Worm (Caenorhabditis elegans) whole organism, late embryonic: ENCODE measurements around the gene C35D10.5.
A peak's percentile ranks its signal among the peaks of the same experiment; 100 is the strongest.

ENCODE experiments used
- C08G9.2 ChIP-seq: sonication (generic microtip); optimal IDR thresholded peaks from 2 replicates; lab custom pipeline; 2016; ENCODE audit warnings: mild to moderate bottlenecking, missing genetic modification characterization, moderate library complexity, missing compliant biosample characterization
- F13H6.1 ChIP-seq: sonication (generic microtip); optimal IDR thresholded peaks from 2 replicates; lab custom pipeline; 2016; ENCODE audit warnings: missing genetic modification characterization, missing compliant biosample characterization
- K02D7.2 ChIP-seq: sonication (generic microtip); optimal IDR thresholded peaks from 2 replicates; lab custom pipeline; 2017; ENCODE audit warnings: mild to moderate bottlenecking, missing genetic modification characterization, missing compliant biosample characterization
- K09A11.1 ChIP-seq: sonication (generic microtip); optimal IDR thresholded peaks from 2 replicates; lab custom pipeline; 2017; ENCODE audit warnings: antibody characterized with exemption, mild to moderate bottlenecking, missing genetic modification characterization, missing compliant biosample characterization; ENCODE audit not compliant: insufficient read depth
- T23F11.4 ChIP-seq: fragments of 200-800 bp; sonication (Bioruptor generic); optimal IDR thresholded peaks from 2 replicates; lab custom pipeline; 2018; ENCODE audit warnings: mild to moderate bottlenecking, missing genetic modification characterization, missing compliant biosample characterization
- ahr-1 ChIP-seq: sonication (generic microtip); optimal IDR thresholded peaks from 2 replicates; lab custom pipeline; 2016; ENCODE audit warnings: missing genetic modification characterization, missing compliant biosample characterization
- ama-1 ChIP-seq: fragments of 150-350 bp; optimal IDR thresholded peaks from 2 replicates; lab custom pipeline; 2014
- ceh-14 ChIP-seq: sonication (generic microtip); optimal IDR thresholded peaks from 2 replicates; lab custom pipeline; 2016; ENCODE audit warnings: missing genotype, missing genetic modification characterization, missing compliant biosample characterization
- ceh-19 ChIP-seq: fragments of 200-800 bp; sonication (Bioruptor generic); optimal IDR thresholded peaks from 2 replicates; lab custom pipeline; 2018; ENCODE audit warnings: mild to moderate bottlenecking, missing genetic modification characterization, missing compliant biosample characterization
- ceh-2 ChIP-seq: sonication (generic microtip); optimal IDR thresholded peaks from 2 replicates; lab custom pipeline; 2016; ENCODE audit warnings: missing genotype, missing genetic modification characterization, missing compliant biosample characterization
- ceh-24 ChIP-seq: sonication (generic microtip); optimal IDR thresholded peaks from 2 replicates; lab custom pipeline; 2016; ENCODE audit warnings: mild to moderate bottlenecking, missing genetic modification characterization, missing compliant biosample characterization
- ceh-30 ChIP-seq: fragments of 150-350 bp; optimal IDR thresholded peaks from 2 replicates; lab custom pipeline; 2014; ENCODE audit warnings: missing biosample characterization, missing genetic modification characterization
- ceh-31 ChIP-seq: sonication (generic microtip); optimal IDR thresholded peaks from 2 replicates; lab custom pipeline; 2016; ENCODE audit warnings: missing genetic modification characterization, missing compliant biosample characterization
- ceh-45 ChIP-seq: fragments of 200-800 bp; sonication (Bioruptor generic); IDR thresholded peaks from 2 replicates; pipeline ENCODE4 v1.3.6; 2022; ENCODE audit warnings: missing genetic modification reagents, missing genetic modification characterization, missing compliant biosample characterization
- ceh-48 ChIP-seq: sonication (generic microtip); optimal IDR thresholded peaks from 2 replicates; lab custom pipeline; 2016; ENCODE audit warnings: missing genetic modification characterization, inconsistent platforms, missing compliant biosample characterization
- ceh-6 ChIP-seq: fragments of 200-800 bp; sonication (Bioruptor generic); optimal IDR thresholded peaks from 2 replicates; lab custom pipeline; 2018; ENCODE audit warnings: mild to moderate bottlenecking, missing genetic modification characterization, missing compliant biosample characterization
- che-1 ChIP-seq: sonication (generic microtip); optimal IDR thresholded peaks from 2 replicates; lab custom pipeline; 2016; ENCODE audit warnings: mild to moderate bottlenecking, missing genetic modification characterization, missing compliant biosample characterization
- dmd-4 ChIP-seq: sonication (generic microtip); optimal IDR thresholded peaks from 2 replicates; lab custom pipeline; 2016; ENCODE audit warnings: borderline replicate concordance, missing genetic modification characterization, missing compliant biosample characterization
- dve-1 ChIP-seq: sonication (generic microtip); optimal IDR thresholded peaks from 2 replicates; lab custom pipeline; 2017; ENCODE audit warnings: antibody characterized with exemption, mild to moderate bottlenecking, missing genetic modification characterization, missing compliant biosample characterization
- elt-2 ChIP-seq: sonication (generic microtip); optimal IDR thresholded peaks from 2 replicates; lab custom pipeline; 2016; ENCODE audit warnings: missing genetic modification reagents, missing genetic modification characterization, missing compliant biosample characterization
- elt-4 ChIP-seq: sonication (generic microtip); optimal IDR thresholded peaks from 2 replicates; lab custom pipeline; 2016; ENCODE audit warnings: missing genetic modification characterization, missing compliant biosample characterization
- ets-4 ChIP-seq: sonication (generic microtip); optimal IDR thresholded peaks from 2 replicates; lab custom pipeline; 2016; ENCODE audit warnings: missing genetic modification characterization, missing compliant biosample characterization
- eyg-1 ChIP-seq: sonication (generic microtip); optimal IDR thresholded peaks from 2 replicates; lab custom pipeline; 2016; ENCODE audit warnings: missing genotype, missing genetic modification characterization, missing compliant biosample characterization
- fax-1 ChIP-seq: sonication (generic microtip); optimal IDR thresholded peaks from 2 replicates; lab custom pipeline; 2016; ENCODE audit warnings: missing genotype, missing genetic modification characterization, missing compliant biosample characterization
- fkh-10 ChIP-seq: fragments of 150-350 bp; optimal IDR thresholded peaks from 2 replicates; lab custom pipeline; 2014; ENCODE audit warnings: missing biosample characterization, missing genetic modification reagents, missing genetic modification characterization
- fkh-6 ChIP-seq: sonication (generic microtip); optimal IDR thresholded peaks from 2 replicates; lab custom pipeline; 2016; ENCODE audit warnings: missing genetic modification characterization, missing compliant biosample characterization
- gmeb-2 ChIP-seq: sonication (generic microtip); optimal IDR thresholded peaks from 2 replicates; lab custom pipeline; 2016; ENCODE audit warnings: missing genetic modification characterization, inconsistent platforms, missing compliant biosample characterization
- hlh-13 ChIP-seq: fragments of 200-800 bp; sonication (Bioruptor generic); optimal IDR thresholded peaks from 2 replicates; lab custom pipeline; 2018; ENCODE audit warnings: mild to moderate bottlenecking, missing genetic modification characterization, missing compliant biosample characterization
- hlh-30 ChIP-seq: sonication (generic microtip); optimal IDR thresholded peaks from 2 replicates; lab custom pipeline; 2017; ENCODE audit warnings: antibody characterized with exemption, missing genetic modification characterization, missing compliant biosample characterization; ENCODE audit not compliant: insufficient read depth
- hlh-6 ChIP-seq: sonication (generic microtip); optimal IDR thresholded peaks from 2 replicates; lab custom pipeline; 2016; ENCODE audit warnings: missing genotype, missing genetic modification characterization, missing compliant biosample characterization
- hlh-8 ChIP-seq: sonication (generic microtip); optimal IDR thresholded peaks from 2 replicates; lab custom pipeline; 2016; ENCODE audit warnings: missing genotype, missing genetic modification characterization, missing compliant biosample characterization
- lim-6 ChIP-seq: sonication (generic microtip); optimal IDR thresholded peaks from 2 replicates; lab custom pipeline; 2016; ENCODE audit warnings: missing genetic modification characterization, missing compliant biosample characterization
- madf-2 ChIP-seq: sonication (generic microtip); optimal IDR thresholded peaks from 2 replicates; lab custom pipeline; 2017; ENCODE audit warnings: missing genetic modification characterization, missing compliant biosample characterization
- mec-3 ChIP-seq: sonication (generic microtip); optimal IDR thresholded peaks from 2 replicates; lab custom pipeline; 2016; ENCODE audit warnings: borderline replicate concordance, missing genetic modification characterization, missing compliant biosample characterization
- nfya-1 ChIP-seq: sonication (generic microtip); optimal IDR thresholded peaks from 2 replicates; lab custom pipeline; 2017; ENCODE audit warnings: missing genetic modification characterization, mild to moderate bottlenecking, missing compliant biosample characterization, antibody characterized with exemption, moderate library complexity
- nhr-11 ChIP-seq: fragments of 150-350 bp; optimal IDR thresholded peaks from 2 replicates; lab custom pipeline; 2014; ENCODE audit warnings: missing biosample characterization, missing genetic modification characterization
- nhr-232 ChIP-seq: sonication (generic microtip); optimal IDR thresholded peaks from 2 replicates; lab custom pipeline; 2016; ENCODE audit warnings: missing genetic modification characterization, missing compliant biosample characterization
- pat-9 ChIP-seq: fragments of 200-800 bp; sonication (Bioruptor generic); optimal IDR thresholded peaks from 2 replicates; lab custom pipeline; 2018; ENCODE audit warnings: mild to moderate bottlenecking, missing genetic modification characterization, moderate library complexity, missing compliant biosample characterization
- pax-1 ChIP-seq: fragments of 150-350 bp; optimal IDR thresholded peaks from 2 replicates; lab custom pipeline; 2014; ENCODE audit warnings: missing biosample characterization, missing genetic modification characterization
- pha-4 ChIP-seq: fragments of 150-350 bp; optimal IDR thresholded peaks from 2 replicates; lab custom pipeline; 2018; ENCODE audit warnings: missing biosample characterization, missing genetic modification reagents, missing genetic modification characterization
- pqm-1 ChIP-seq: sonication (generic microtip); optimal IDR thresholded peaks from 2 replicates; lab custom pipeline; 2016; ENCODE audit warnings: missing genetic modification characterization, missing compliant biosample characterization
- sdc-2 ChIP-seq: sonication (generic microtip); optimal IDR thresholded peaks from 2 replicates; lab custom pipeline; 2016; ENCODE audit warnings: missing genotype, missing genetic modification characterization, missing compliant biosample characterization
- sox-2 ChIP-seq: fragments of 200-800 bp; sonication (Bioruptor generic); IDR thresholded peaks from 2 replicates; pipeline ENCODE4 v1.3.6; 2022; ENCODE audit warnings: missing genetic modification reagents, missing genetic modification characterization, missing compliant biosample characterization
- sox-4 ChIP-seq: sonication (generic microtip); optimal IDR thresholded peaks from 2 replicates; lab custom pipeline; 2017; ENCODE audit warnings: mild to moderate bottlenecking, missing genetic modification characterization, inconsistent platforms, missing compliant biosample characterization
- syd-9 ChIP-seq: sonication (generic microtip); optimal IDR thresholded peaks from 2 replicates; lab custom pipeline; 2016; ENCODE audit warnings: mild to moderate bottlenecking, missing genetic modification characterization, moderate library complexity, missing compliant biosample characterization
- tbx-7 ChIP-seq: sonication (generic microtip); optimal IDR thresholded peaks from 2 replicates; lab custom pipeline; 2016; ENCODE audit warnings: missing genotype, missing genetic modification characterization, missing compliant biosample characterization
- unc-3 ChIP-seq, 2 experiments: fragments of 200-800 bp in 1 of 2; sonication (Bioruptor generic) in 1 of 2; sonication (generic microtip) in 1 of 2; conservative IDR thresholded peaks in 1 of 2; optimal IDR thresholded peaks in 1 of 2; 2 replicates each; pipeline versions ENCODE4 v1.3.6 to Lab custom; 2016 to 2022; ENCODE audit warnings: missing compliant biosample characterization in 2 of 2, missing genetic modification characterization in 2 of 2, missing genetic modification reagents in 1 of 2
- unc-42 ChIP-seq: sonication (generic microtip); optimal IDR thresholded peaks from 2 replicates; lab custom pipeline; 2016; ENCODE audit warnings: missing genotype, missing genetic modification characterization, missing compliant biosample characterization
- unc-86 ChIP-seq: sonication (generic microtip); optimal IDR thresholded peaks from 2 replicates; lab custom pipeline; 2016; ENCODE audit warnings: missing genetic modification characterization, missing compliant biosample characterization
- zip-5 ChIP-seq: sonication (generic microtip); optimal IDR thresholded peaks from 2 replicates; lab custom pipeline; 2016; ENCODE audit warnings: missing genetic modification characterization, missing compliant biosample characterization

Gene C35D10.5

DNA sequence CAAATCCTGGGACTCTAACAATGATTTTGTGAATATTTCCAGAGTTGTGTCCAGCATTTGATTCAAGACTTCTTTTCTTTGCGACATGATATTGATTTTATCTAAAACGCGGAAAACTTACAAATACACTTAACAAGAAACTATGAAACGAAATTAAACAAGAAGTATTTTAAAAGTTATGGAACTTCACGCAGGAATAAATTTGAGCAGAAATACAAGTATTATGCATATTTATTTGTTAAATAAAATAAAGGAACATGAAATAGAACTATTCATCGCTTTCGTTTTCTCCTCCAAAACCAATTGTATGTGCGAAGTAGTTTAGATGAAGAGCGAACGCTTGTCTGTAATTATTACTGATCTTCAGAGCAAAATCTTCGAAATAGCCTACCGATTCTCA lies 41.6 kb downstream of the C35D10.5 start, which contains the start of gene kbp-2:
TSS of gene kbp-2 (minus strand) at position 101 of the 400 bp plus-strand sequence.
- TF ChIP-seq fax-1: no peak
- TF ChIP-seq eyg-1 (tag; lab: Kevin White, UChicago): no peak
- no peak for TF ChIP-seq pax-1 (tag; lab: Kevin White, UChicago)
- no peak for TF ChIP-seq elt-4 (tag; lab: Kevin White, UChicago)
- TF ChIP-seq F13H6.1: no peak
- no peak for TF ChIP-seq lim-6 (tag; lab: Kevin White, UChicago)

ce11 chrIII:4905405-4905804 lies 43.3 kb downstream of the C35D10.5 start, which contains the start of gene F26F4.8:
Gene F26F4.8, minus strand, starts transcription at chrIII:4905473.
- TF ChIP-seq unc-86 (tag; lab: Kevin White, UChicago): peak; percentile 10
- no peak for TF ChIP-seq nhr-11 (tag; lab: Kevin White, UChicago)
- peak; percentile 7 for TF ChIP-seq eyg-1 (tag; lab: Kevin White, UChicago)
- TF ChIP-seq F13H6.1: peak; percentile 37
- TF ChIP-seq mec-3: peak; percentile 79
- TF ChIP-seq elt-4 (tag; lab: Kevin White, UChicago): no peak
- TF ChIP-seq ceh-6: no peak
- peak; percentile 75 for TF ChIP-seq zip-5 (tag; lab: Kevin White, UChicago)
- no peak for TF ChIP-seq sox-2
- TF ChIP-seq dve-1 (tag; lab: Kevin White, UChicago): no peak
- peak; percentile 88 for TF ChIP-seq ets-4
- TF ChIP-seq pax-1 (tag; lab: Kevin White, UChicago): no peak
- TF ChIP-seq pha-4 (tag; lab: Kevin White, UChicago): no peak
- peak; percentile 92 for TF ChIP-seq ceh-31 (tag; lab: Kevin White, UChicago)
- TF ChIP-seq ceh-14 (tag; lab: Kevin White, UChicago): peak; percentile 14
- peak; percentile 54 for TF ChIP-seq sdc-2
- peak; percentile 40 for TF ChIP-seq fkh-6 (tag; lab: Kevin White, UChicago)
- no peak for TF ChIP-seq hlh-30
- TF ChIP-seq sox-4 (tag; lab: Kevin White, UChicago): no peak
- no peak for TF ChIP-seq syd-9 (tag; lab: Kevin White, UChicago)
- peak; percentile 93 for TF ChIP-seq ceh-2 (tag; lab: Kevin White, UChicago)
- TF ChIP-seq fkh-10 (GFP tag; lab: Kevin White, UChicago): no peak
- no peak for TF ChIP-seq unc-3 (GFP tag; conservative IDR thresholded peaks at IDR 0.05; lab: Robert Waterston, UW)
- no peak for TF ChIP-seq unc-3 (tag; optimal IDR thresholded peaks at IDR 0.05; lab: Kevin White, UChicago)
- peak; percentile 43 for TF ChIP-seq lim-6 (tag; lab: Kevin White, UChicago)
- TF ChIP-seq ceh-30 (tag; lab: Kevin White, UChicago): no peak
- no peak for TF ChIP-seq ceh-24
- TF ChIP-seq pat-9 (tag; lab: Kevin White, UChicago): no peak
- TF ChIP-seq dmd-4 (tag; lab: Kevin White, UChicago): no peak
- peak; percentile 85 for TF ChIP-seq tbx-7 (tag; lab: Kevin White, UChicago)
- TF ChIP-seq nhr-232 (tag; lab: Kevin White, UChicago): no peak
- no peak for TF ChIP-seq T23F11.4 (GFP tag; lab: Kevin White, UChicago)
- peak; percentile 90 for TF ChIP-seq C08G9.2 (tag; lab: Kevin White, UChicago)
- no peak for TF ChIP-seq K09A11.1 (tag; lab: Kevin White, UChicago)
- peak; percentile 24 for TF ChIP-seq ahr-1
- peak; percentile 89 for TF ChIP-seq hlh-8 (tag; lab: Kevin White, UChicago)
- TF ChIP-seq hlh-13 (GFP tag; lab: Kevin White, UChicago): no peak
- peak; percentile 62 for TF ChIP-seq elt-2 (tag; lab: Kevin White, UChicago)
- no peak for TF ChIP-seq che-1 (tag; lab: Kevin White, UChicago)
- TF ChIP-seq gmeb-2 (tag; lab: Kevin White, UChicago): no peak
- no peak for TF ChIP-seq nfya-1
- no peak for TF ChIP-seq ama-1
- TF ChIP-seq hlh-6: no peak
- no peak for TF ChIP-seq pqm-1
- TF ChIP-seq madf-2 (tag; lab: Kevin White, UChicago): no peak
- TF ChIP-seq unc-42 (tag; lab: Kevin White, UChicago): peak; percentile 20
- TF ChIP-seq ceh-48 (tag; lab: Kevin White, UChicago): no peak
- TF ChIP-seq ceh-45: no peak
- TF ChIP-seq K02D7.2 (tag; lab: Kevin White, UChicago): no peak
- TF ChIP-seq ceh-19: no peak
